Fruit fly (Drosophila melanogaster): ENCODE measurements around the gene CG14621.

The CG14621 gene

dm6 chrX:22491028-22491769, 47.2 kb downstream of the CG14621 start (continued):
- peak; percentile 84 for TF ChIP-seq Med (GFP tag)
- TF ChIP-seq eve (GFP tag; optimal IDR thresholded peaks at IDR 0.05), result peak in 1 of 2 experiments; percentile 7
- no peak for TF ChIP-seq pita (GFP tag; optimal IDR thresholded peaks at IDR 0.05)
- TF ChIP-seq chinmo (GFP tag; IDR thresholded peaks at IDR 0.05; ENCODE audit: partially characterized antibody), result 0 out of 4 replicates have a peak, but pooled peaks have one; percentile 58
- TF ChIP-seq CG2199 (GFP tag; IDR thresholded peaks at IDR 0.05), result peak; percentile 96
- peak; percentile 51 for TF ChIP-seq CG9817 (tag; optimal IDR thresholded peaks at IDR 0.05)
- TF ChIP-seq CG8478 (optimal IDR thresholded peaks at IDR 0.05), result no peak
- TF ChIP-seq Side (GFP tag; optimal IDR thresholded peaks at IDR 0.05), result no peak
- peak; percentile 31 for TF ChIP-seq CG6854 (GFP tag; optimal IDR thresholded peaks at IDR 0.05)
- peak; percentile 38 for TF ChIP-seq CG3163 (GFP tag; optimal IDR thresholded peaks at IDR 0.05)
- peak; percentile 62 for TF ChIP-seq Usf (GFP tag; optimal IDR thresholded peaks at IDR 0.05)
- peak; percentile 45; the same call in 1 of the 2 replicates for TF ChIP-seq CG3847 (GFP tag; IDR thresholded peaks at IDR 0.05)
- TF ChIP-seq CG11247 (GFP tag; IDR thresholded peaks at IDR 0.05), result 0 out of 2 replicates have a peak, but pooled peaks have one; percentile 8
- TF ChIP-seq CoRest (tag; optimal IDR thresholded peaks at IDR 0.05), result peak; percentile 88
- TF ChIP-seq tna (GFP tag; IDR thresholded peaks at IDR 0.05; ENCODE audit: partially characterized antibody), result no peak
- peak; percentile 1 for TF ChIP-seq CG33557 (GFP tag; optimal IDR thresholded peaks at IDR 0.05)
- no peak for TF ChIP-seq lov (optimal IDR thresholded peaks at IDR 0.05)
- TF ChIP-seq lov (GFP tag; IDR thresholded peaks at IDR 0.05), result no peak
- TF ChIP-seq fd3F (GFP tag; optimal IDR thresholded peaks at IDR 0.05), result peak; percentile 37
- peak; percentile 70 for TF ChIP-seq Hr3 (GFP tag; optimal IDR thresholded peaks at IDR 0.05)
- peak; percentile 79 for TF ChIP-seq CG13775 (GFP tag; optimal IDR thresholded peaks at IDR 0.05)
- TF ChIP-seq CG8924 (tag; optimal IDR thresholded peaks at IDR 0.05), result peak; percentile 77
- peak; percentile 64 for TF ChIP-seq CG32532 (GFP tag; IDR thresholded peaks at IDR 0.05)
- TF ChIP-seq CG1233 (GFP tag; optimal IDR thresholded peaks at IDR 0.05), result peak; percentile 48
- 0 out of 2 replicates have a peak, but pooled peaks have one; percentile 31 for TF ChIP-seq sisA (GFP tag; IDR thresholded peaks at IDR 0.05)
- TF ChIP-seq Mrtf (GFP tag; IDR thresholded peaks at IDR 0.05), result 0 out of 3 replicates have a peak, but pooled peaks have one; percentile 29
- TF ChIP-seq CG4282 (GFP tag; optimal IDR thresholded peaks at IDR 0.05), result no peak
- TF ChIP-seq tgo (GFP tag; IDR thresholded peaks at IDR 0.05), result peak; percentile 50
- TF ChIP-seq Dip2 (GFP tag; IDR thresholded peaks at IDR 0.05), result no peak
- peak; percentile 38 for TF ChIP-seq odd (GFP tag; optimal IDR thresholded peaks at IDR 0.05)
- no peak for TF ChIP-seq inv (GFP tag; IDR thresholded peaks at IDR 0.05; ENCODE audit: partially characterized antibody)
- peak; percentile 70 for TF ChIP-seq CG15269 (tag; optimal IDR thresholded peaks at IDR 0.05)
- no peak; the same call in 1 of the 2 replicates for TF ChIP-seq CG31441 (GFP tag; IDR thresholded peaks at IDR 0.05)
- peak; percentile 54 for TF ChIP-seq CG7786 (GFP tag; optimal IDR thresholded peaks at IDR 0.05)
- TF ChIP-seq CG7987 (GFP tag; optimal IDR thresholded peaks at IDR 0.05), result no peak
- peak; percentile 63 for TF ChIP-seq CG4424 (GFP tag; optimal IDR thresholded peaks at IDR 0.05)
- peak in 1 of 3 experiments; percentile 68 for TF ChIP-seq lola (GFP tag; optimal IDR thresholded peaks at IDR 0.05)
- TF ChIP-seq gsb-n (tag; optimal IDR thresholded peaks at IDR 0.05), result peak; percentile 38
- no peak for TF ChIP-seq croc (GFP tag; conservative IDR thresholded peaks at IDR 0.05)
- peak; percentile 34 for TF ChIP-seq CG1602 (GFP tag; optimal IDR thresholded peaks at IDR 0.05)
- no peak for TF ChIP-seq Myb (GFP tag; optimal IDR thresholded peaks at IDR 0.05)
- TF ChIP-seq ci (GFP tag; IDR thresholded peaks at IDR 0.05), result peak; percentile 49; the same call in 2 of the 3 replicates
- TF ChIP-seq CG6175 (GFP tag; IDR thresholded peaks at IDR 0.05), result 0 out of 3 replicates have a peak, but pooled peaks have one; percentile 20
- TF ChIP-seq CG13424 (tag; optimal IDR thresholded peaks at IDR 0.05), result peak; percentile 64
- TF ChIP-seq CG2678 (tag; optimal IDR thresholded peaks at IDR 0.05), result peak; percentile 86
- TF ChIP-seq Hmr (GFP tag; optimal IDR thresholded peaks at IDR 0.05), result peak; percentile 63
- TF ChIP-seq CG18619 (GFP tag; optimal IDR thresholded peaks at IDR 0.05), result peak; percentile 83
- TF ChIP-seq CG10654 (GFP tag; optimal IDR thresholded peaks at IDR 0.05), result peak; percentile 49
- no peak for TF ChIP-seq CHES-1-like (GFP tag; optimal IDR thresholded peaks at IDR 0.05)
